Worm (Caenorhabditis elegans) whole organism, L2 larva: Measurements from ENCODE around the gene nhr-36.

Source experiments
- C34F6.9 ChIP-seq: fragments of 150-350 bp; optimal IDR thresholded peaks from 2 replicates; lab custom pipeline; 2014; ENCODE audit warnings: missing biosample characterization, missing genetic modification characterization
- F13H6.1 ChIP-seq: sonication (generic microtip); optimal IDR thresholded peaks from 2 replicates; lab custom pipeline; 2016; ENCODE audit warnings: missing genetic modification characterization, missing compliant biosample characterization
- R02D3.7 ChIP-seq: fragments of 150-350 bp; optimal IDR thresholded peaks from 2 replicates; lab custom pipeline; 2014; ENCODE audit warnings: missing biosample characterization, missing genetic modification characterization
- Y55F3AM.14 ChIP-seq: fragments of 200-800 bp; sonication (Bioruptor generic); optimal IDR thresholded peaks from 2 replicates; lab custom pipeline; 2018; ENCODE audit warnings: mild to moderate bottlenecking, missing genetic modification characterization, missing compliant biosample characterization
- ZK546.5 ChIP-seq: sonication (generic microtip); optimal IDR thresholded peaks from 2 replicates; lab custom pipeline; 2017; ENCODE audit warnings: missing biosample characterization, missing genetic modification characterization
- aly-2 ChIP-seq: fragments of 150-350 bp; optimal IDR thresholded peaks from 2 replicates; lab custom pipeline; 2014; ENCODE audit warnings: missing biosample characterization, missing genetic modification characterization
- blmp-1 ChIP-seq: sonication (generic microtip); optimal IDR thresholded peaks from 2 replicates; lab custom pipeline; 2017; ENCODE audit warnings: missing genetic modification characterization, mild to moderate bottlenecking, missing compliant biosample characterization, antibody characterized with exemption, moderate library complexity; ENCODE audit not compliant: insufficient read depth
- ceh-16 ChIP-seq: fragments of 150-350 bp; optimal IDR thresholded peaks from 2 replicates; lab custom pipeline; 2014; ENCODE audit warnings: missing biosample characterization, missing genetic modification characterization
- ceh-82 ChIP-seq: fragments of 150-350 bp; optimal IDR thresholded peaks from 2 replicates; lab custom pipeline; 2014; ENCODE audit warnings: missing biosample characterization, missing genetic modification characterization
- crh-2 ChIP-seq: sonication (generic microtip); optimal IDR thresholded peaks from 2 replicates; lab custom pipeline; 2017; ENCODE audit warnings: missing biosample characterization, missing genetic modification characterization
- dmd-4 ChIP-seq: sonication (generic microtip); optimal IDR thresholded peaks from 2 replicates; lab custom pipeline; 2017; ENCODE audit warnings: missing biosample characterization, missing genetic modification characterization
- egl-27 ChIP-seq: sonication (generic microtip); optimal IDR thresholded peaks from 3 replicates; lab custom pipeline; 2017; ENCODE audit warnings: missing biosample characterization, missing genetic modification reagents, missing genetic modification characterization
- elt-1 ChIP-seq: fragments of 150-350 bp; optimal IDR thresholded peaks from 2 replicates; lab custom pipeline; 2014; ENCODE audit warnings: missing biosample characterization, missing genetic modification characterization
- elt-3 ChIP-seq: sonication (generic microtip); optimal IDR thresholded peaks from 2 replicates; lab custom pipeline; 2017; ENCODE audit warnings: missing biosample characterization, missing genetic modification characterization
- fos-1 ChIP-seq: fragments of 150-350 bp; optimal IDR thresholded peaks from 2 replicates; lab custom pipeline; 2014; ENCODE audit warnings: missing biosample characterization, missing genetic modification characterization
- gmeb-1 ChIP-seq: fragments of 150-350 bp; optimal IDR thresholded peaks from 2 replicates; lab custom pipeline; 2014; ENCODE audit warnings: missing biosample characterization, missing genetic modification characterization
- lin-11 ChIP-seq: fragments of 150-350 bp; sonication (generic microtip); optimal IDR thresholded peaks from 2 replicates; lab custom pipeline; 2014; ENCODE audit warnings: missing biosample characterization, missing genetic modification characterization, inconsistent platforms, mixed read lengths
- lin-13 ChIP-seq: fragments of 150-350 bp; optimal IDR thresholded peaks from 2 replicates; lab custom pipeline; 2014; ENCODE audit warnings: missing biosample characterization, missing genetic modification reagents, missing genetic modification characterization
- lsy-2 ChIP-seq, 2 experiments: fragments of 150-350 bp in 1 of 2; sonication (generic microtip) in 1 of 2; optimal IDR thresholded peaks; 2 replicates each; lab custom pipeline; 2014 to 2017; ENCODE audit warnings: missing biosample characterization in 2 of 2, missing genetic modification characterization in 2 of 2
- mab-5 ChIP-seq: fragments of 150-350 bp; optimal IDR thresholded peaks from 2 replicates; lab custom pipeline; 2014; ENCODE audit warnings: missing biosample characterization, missing genetic modification characterization
- mbf-1 ChIP-seq: sonication (generic microtip); optimal IDR thresholded peaks from 2 replicates; lab custom pipeline; 2017; ENCODE audit warnings: missing biosample characterization, missing genetic modification characterization
- mdl-1 ChIP-seq, 2 experiments: fragments of 150-350 bp in 1 of 2; sonication (generic microtip) in 1 of 2; optimal IDR thresholded peaks; 2 replicates each; lab custom pipeline; 2017; ENCODE audit warnings: missing biosample characterization in 2 of 2, missing genetic modification characterization in 2 of 2
- nhr-129 ChIP-seq: fragments of 150-350 bp; optimal IDR thresholded peaks from 2 replicates; lab custom pipeline; 2014; ENCODE audit warnings: missing biosample characterization, missing genetic modification characterization
- nhr-21 ChIP-seq: fragments of 150-350 bp; optimal IDR thresholded peaks from 2 replicates; lab custom pipeline; 2014; ENCODE audit warnings: missing biosample characterization, missing genetic modification characterization
- nhr-23 ChIP-seq: fragments of 150-350 bp; optimal IDR thresholded peaks from 2 replicates; lab custom pipeline; 2014; ENCODE audit warnings: missing biosample characterization, missing genetic modification reagents, missing genetic modification characterization
- nhr-237 ChIP-seq: fragments of 150-350 bp; optimal IDR thresholded peaks from 2 replicates; lab custom pipeline; 2014; ENCODE audit warnings: missing biosample characterization, missing genetic modification characterization
- nhr-25 ChIP-seq: fragments of 150-350 bp; sonication (generic microtip); optimal IDR thresholded peaks from 3 replicates; lab custom pipeline; 2014; ENCODE audit warnings: missing biosample characterization, missing genetic modification characterization
- nhr-6 ChIP-seq: fragments of 150-350 bp; optimal IDR thresholded peaks from 2 replicates; lab custom pipeline; 2014; ENCODE audit warnings: missing biosample characterization, missing genetic modification characterization
- peb-1 ChIP-seq: fragments of 150-350 bp; optimal IDR thresholded peaks from 2 replicates; lab custom pipeline; 2014; ENCODE audit warnings: missing biosample characterization, missing genetic modification characterization
- sem-4 ChIP-seq: fragments of 150-350 bp; optimal IDR thresholded peaks from 2 replicates; lab custom pipeline; 2014; ENCODE audit warnings: missing biosample characterization, missing genetic modification reagents, missing genetic modification characterization
- sma-3 ChIP-seq: sonication (generic microtip); optimal IDR thresholded peaks from 2 replicates; lab custom pipeline; 2016; ENCODE audit warnings: missing genetic modification reagents, missing genetic modification characterization, missing compliant biosample characterization
- sma-9 ChIP-seq, 2 experiments: fragments of 150-350 bp in 1 of 2; sonication (generic microtip) in 1 of 2; optimal IDR thresholded peaks; 2 replicates each; lab custom pipeline; 2014 to 2016; ENCODE audit warnings: missing genetic modification characterization in 2 of 2, mild to moderate bottlenecking in 1 of 2, missing biosample characterization in 1 of 2, missing compliant biosample characterization in 1 of 2, missing genetic modification reagents in 1 of 2, moderate library complexity in 1 of 2
- snpc-4 ChIP-seq: fragments of 150-350 bp; optimal IDR thresholded peaks from 2 replicates; lab custom pipeline; 2014; ENCODE audit warnings: missing biosample characterization, missing genetic modification characterization
- unc-39 ChIP-seq: fragments of 150-350 bp; optimal IDR thresholded peaks from 2 replicates; lab custom pipeline; 2014; ENCODE audit warnings: missing biosample characterization, missing genetic modification characterization
- unc-55 ChIP-seq: fragments of 150-350 bp; sonication (generic microtip); optimal IDR thresholded peaks from 3 replicates; lab custom pipeline; 2014; ENCODE audit warnings: missing biosample characterization, missing genetic modification reagents, missing genetic modification characterization
- unc-62 ChIP-seq: fragments of 150-350 bp; optimal IDR thresholded peaks from 2 replicates; lab custom pipeline; 2014; ENCODE audit warnings: missing biosample characterization, missing genetic modification reagents, missing genetic modification characterization
- zag-1 ChIP-seq: fragments of 150-350 bp; optimal IDR thresholded peaks from 2 replicates; lab custom pipeline; 2014; ENCODE audit warnings: missing biosample characterization, missing genetic modification characterization
- ztf-1 ChIP-seq: fragments of 200-800 bp; sonication (Bioruptor generic); conservative IDR thresholded peaks from 2 replicates; pipeline ENCODE4 v1.3.6; 2022; ENCODE audit warnings: missing genetic modification characterization, missing compliant biosample characterization
- ztf-4 ChIP-seq: fragments of 150-350 bp; optimal IDR thresholded peaks from 2 replicates; lab custom pipeline; 2014; ENCODE audit warnings: missing biosample characterization, missing genetic modification characterization

nhr-36 gene

ce11 chrV:9274127-9275042, 13.0 kb upstream of the nhr-36 start:
- peak; percentile 36 for TF ChIP-seq sma-3 (GFP tag; lab: Kevin White, UChicago)
- TF ChIP-seq aly-2: no peak
- peak; percentile 27 for TF ChIP-seq mab-5 (tag; lab: Kevin White, UChicago)
- no peak for TF ChIP-seq mbf-1
- TF ChIP-seq mdl-1 (tag; optimal IDR thresholded peaks at IDR 0.05; lab: Kevin White, UChicago): peak in 1 of 2 experiments; percentile 2
- TF ChIP-seq nhr-6 (tag; lab: Kevin White, UChicago): peak; percentile 17
- no peak for TF ChIP-seq unc-39 (tag; lab: Kevin White, UChicago)
- peak; percentile 15 for TF ChIP-seq elt-1
- TF ChIP-seq nhr-25 (tag; lab: Kevin White, UChicago): no peak
- peak; percentile 69 for TF ChIP-seq nhr-23 (tag; lab: Kevin White, UChicago)
- TF ChIP-seq unc-62: no peak
- no peak for TF ChIP-seq sem-4
- TF ChIP-seq C34F6.9: no peak
- TF ChIP-seq nhr-21: peak; percentile 35
- TF ChIP-seq ztf-1 (GFP tag; lab: Robert Waterston, UW): no peak
- TF ChIP-seq ceh-16 (tag; lab: Kevin White, UChicago): no peak
- TF ChIP-seq snpc-4 (tag; lab: Kevin White, UChicago): no peak
- no peak for TF ChIP-seq R02D3.7 (tag; lab: Kevin White, UChicago)
- TF ChIP-seq lin-13 (GFP tag; lab: Kevin White, UChicago): no peak
- TF ChIP-seq sma-9 (GFP tag; optimal IDR thresholded peaks at IDR 0.05; lab: Kevin White, UChicago): peak; percentile 69
- no peak for TF ChIP-seq sma-9 (tag; optimal IDR thresholded peaks at IDR 0.05; lab: Kevin White, UChicago)
- TF ChIP-seq crh-2: no peak
- TF ChIP-seq egl-27 (tag; lab: Kevin White, UChicago): no peak
- TF ChIP-seq nhr-129 (tag; lab: Kevin White, UChicago): peak; percentile 22
- TF ChIP-seq elt-3 (tag; lab: Kevin White, UChicago): no peak
- TF ChIP-seq dmd-4 (tag; lab: Kevin White, UChicago): no peak
- TF ChIP-seq lin-11 (tag; lab: Kevin White, UChicago): no peak
- no peak for TF ChIP-seq blmp-1

- TF ChIP-seq nhr-25 (tag; lab: Kevin White, UChicago) (peak; percentile 26), unc-39 (tag; lab: Kevin White, UChicago) (peak; percentile 68), unc-55 (GFP tag; lab: Kevin White, UChicago) (peak; percentile 93), snpc-4 (tag; lab: Kevin White, UChicago) (peak; percentile 61), egl-27 (tag; lab: Kevin White, UChicago) (peak; percentile 7), blmp-1 (peak; percentile 21), C34F6.9 (peak; percentile 74), ztf-4 (peak; percentile 25), nhr-6 (tag; lab: Kevin White, UChicago) (peak; percentile 81), nhr-21 (peak; percentile 17), ztf-1 (GFP tag; lab: Robert Waterston, UW) (no peak), lsy-2 (tag; optimal IDR thresholded peaks at IDR 0.05; lab: Kevin White, UChicago) (peak; percentile 8 to 70), mdl-1 (tag; optimal IDR thresholded peaks at IDR 0.05; lab: Kevin White, UChicago) (peak; percentile 55 to 91), lin-13 (GFP tag; lab: Kevin White, UChicago) (peak; percentile 70), sem-4 (peak; percentile 86), peb-1 (tag; lab: Kevin White, UChicago) (no peak), nhr-237 (no peak), elt-3 (tag; lab: Kevin White, UChicago) (no peak), ZK546.5 (tag; lab: Kevin White, UChicago) (no peak), gmeb-1 (tag; lab: Kevin White, UChicago) (no peak), nhr-23 (tag; lab: Kevin White, UChicago) (no peak), zag-1 (tag; lab: Kevin White, UChicago) (peak; percentile 86), Y55F3AM.14 (peak; percentile 56), fos-1 (tag; lab: Kevin White, UChicago) (peak; percentile 52), mab-5 (tag; lab: Kevin White, UChicago) (peak; percentile 76), F13H6.1 (tag; lab: Kevin White, UChicago) (peak; percentile 90), crh-2 (peak; percentile 69), lin-11 (tag; lab: Kevin White, UChicago) (peak; percentile 17), sma-9 (GFP tag; optimal IDR thresholded peaks at IDR 0.05; lab: Kevin White, UChicago) (peak; percentile 94), sma-9 (tag; optimal IDR thresholded peaks at IDR 0.05; lab: Kevin White, UChicago) (no peak), dmd-4 (tag; lab: Kevin White, UChicago) (no peak), nhr-129 (tag; lab: Kevin White, UChicago) (peak; percentile 87), R02D3.7 (tag; lab: Kevin White, UChicago) (no peak), ceh-82 (peak; percentile 66), ceh-16 (tag; lab: Kevin White, UChicago) (no peak)
- TF ChIP-seq, all 48 proteins: peak for 24
Measured at ce11 chrV:9273587-9273986, 12.2 kb upstream of the nhr-36 start.
